Fruit fly (Drosophila melanogaster): ENCODE measurements around the gene Alp12.
A peak's percentile ranks its signal among the peaks of the same experiment; 100 is the strongest.

Alp12 gene

dm6 chr2L:19416602-19417497 is 7.0 kb upstream of the Alp12 start, which contains the start of gene Lectin-galC1 (continued):
- TF ChIP-seq pros (GFP tag; optimal IDR thresholded peaks at IDR 0.05), result no peak
- TF ChIP-seq pita (GFP tag; optimal IDR thresholded peaks at IDR 0.05), result no peak
- TF ChIP-seq run (tag; optimal IDR thresholded peaks at IDR 0.05), result peak; percentile 83
- TF ChIP-seq Meics (GFP tag; optimal IDR thresholded peaks at IDR 0.05), result peak; percentile 76
- TF ChIP-seq tx (GFP tag; optimal IDR thresholded peaks at IDR 0.05), result peak; percentile 84
- TF ChIP-seq ase (GFP tag; IDR thresholded peaks at IDR 0.05), result no peak; the same call in 1 of the 3 replicates
- peak; percentile 93 for TF ChIP-seq pnt (GFP tag; optimal IDR thresholded peaks at IDR 0.05)
- peak; percentile 57 for TF ChIP-seq Spps (tag; optimal IDR thresholded peaks at IDR 0.05)
- no peak for TF ChIP-seq CG6765 (GFP tag; optimal IDR thresholded peaks at IDR 0.05)
- peak; percentile 70 for TF ChIP-seq pb (GFP tag; optimal IDR thresholded peaks at IDR 0.05)
- TF ChIP-seq HHEX (GFP tag; optimal IDR thresholded peaks at IDR 0.05), result peak; percentile 84
- peak; percentile 86 for TF ChIP-seq CG6689 (GFP tag; IDR thresholded peaks at IDR 0.05)
- TF ChIP-seq shn (GFP tag; optimal IDR thresholded peaks at IDR 0.05), result peak; percentile 84
- TF ChIP-seq gro (GFP tag; optimal IDR thresholded peaks at IDR 0.05), result peak; percentile 41
- peak; percentile 76 for TF ChIP-seq E2f1 (GFP tag; IDR thresholded peaks at IDR 0.05)
- TF ChIP-seq zen2 (GFP tag; IDR thresholded peaks at IDR 0.05; ENCODE audit: partially characterized antibody), result no peak
- TF ChIP-seq TFAM (GFP tag; optimal IDR thresholded peaks at IDR 0.05), result no peak
- TF ChIP-seq lilli (GFP tag; optimal IDR thresholded peaks at IDR 0.05), result peak; percentile 80
- peak; percentile 15 for TF ChIP-seq Elba2 (GFP tag; optimal IDR thresholded peaks at IDR 0.05)
- no peak for TF ChIP-seq ash1 (GFP tag; optimal IDR thresholded peaks at IDR 0.05)
- TF ChIP-seq NK7.1 (GFP tag; optimal IDR thresholded peaks at IDR 0.05), result peak; percentile 79
- peak; percentile 91 for TF ChIP-seq CG17328 (GFP tag; IDR thresholded peaks at IDR 0.05)
- TF ChIP-seq Ssrp (tag; optimal IDR thresholded peaks at IDR 0.05), result peak; percentile 87
- TF ChIP-seq Hr78 (GFP tag; optimal IDR thresholded peaks at IDR 0.05), result peak in 1 of 2 experiments; percentile 65
- TF ChIP-seq ap (GFP tag; IDR thresholded peaks at IDR 0.05), result peak; percentile 78
- peak; percentile 90 for TF ChIP-seq CG4820 (GFP tag; optimal IDR thresholded peaks at IDR 0.05)
- TF ChIP-seq Awh (GFP tag; IDR thresholded peaks at IDR 0.05), result peak; percentile 92
- TF ChIP-seq crp (GFP tag; optimal IDR thresholded peaks at IDR 0.05), result peak in 1 of 2 experiments; percentile 52
- TF ChIP-seq trem (tag; optimal IDR thresholded peaks at IDR 0.05), result peak; percentile 81
- peak; percentile 88 for TF ChIP-seq CHES-1-like (GFP tag; optimal IDR thresholded peaks at IDR 0.05)
- no peak; the same call in 1 of the 2 replicates for TF ChIP-seq ro (GFP tag; IDR thresholded peaks at IDR 0.05)
- peak; percentile 76 for TF ChIP-seq CG13296 (GFP tag; optimal IDR thresholded peaks at IDR 0.05)
- peak; percentile 84 for TF ChIP-seq CG10654 (GFP tag; optimal IDR thresholded peaks at IDR 0.05)
- TF ChIP-seq wek (GFP tag; optimal IDR thresholded peaks at IDR 0.05), result peak; percentile 57
- TF ChIP-seq usp (GFP tag; optimal IDR thresholded peaks at IDR 0.05), result no peak
- peak; percentile 70 for TF ChIP-seq CG10274 (GFP tag; optimal IDR thresholded peaks at IDR 0.05)
- TF ChIP-seq Dad (GFP tag; optimal IDR thresholded peaks at IDR 0.05), result peak; percentile 84
- TF ChIP-seq pfk (GFP tag; optimal IDR thresholded peaks at IDR 0.05), result peak; percentile 62
- TF ChIP-seq btn (GFP tag; optimal IDR thresholded peaks at IDR 0.05), result peak; percentile 78
- TF ChIP-seq mld (GFP tag; IDR thresholded peaks at IDR 0.05; ENCODE audit: partially characterized antibody), result no peak
- TF ChIP-seq danr (GFP tag; IDR thresholded peaks at IDR 0.05), result peak; percentile 60
- TF ChIP-seq schlank (tag; optimal IDR thresholded peaks at IDR 0.05), result peak; percentile 33
- no peak for TF ChIP-seq knrl (GFP tag; IDR thresholded peaks at IDR 0.05; ENCODE audit: partially characterized antibody)
- TF ChIP-seq en (GFP tag; optimal IDR thresholded peaks at IDR 0.05), result peak; percentile 87
- peak; percentile 93 for TF ChIP-seq Sox102F (GFP tag; optimal IDR thresholded peaks at IDR 0.05)
- peak; percentile 72 for TF ChIP-seq CG31224 (GFP tag; IDR thresholded peaks at IDR 0.05)
- TF ChIP-seq abd-A (tag; optimal IDR thresholded peaks at IDR 0.05), result peak; percentile 18
- TF ChIP-seq Rx (GFP tag; IDR thresholded peaks at IDR 0.05), result peak; percentile 75
- TF ChIP-seq CG5245 (GFP tag; optimal IDR thresholded peaks at IDR 0.05), result peak; percentile 90

All from whole organism, embryonic.